Worm (Caenorhabditis elegans) whole organism, early embryonic: ENCODE results near the gene F47B8.8.

Source experiments
- B0310.2 ChIP-seq: sonication (generic microtip); optimal IDR thresholded peaks from 2 replicates; lab custom pipeline; 2016; ENCODE audit warnings: mild to moderate bottlenecking, missing genetic modification characterization, missing compliant biosample characterization
- ama-1 ChIP-seq: fragments of 150-350 bp; optimal IDR thresholded peaks from 2 replicates; lab custom pipeline; 2014
- ceh-13 ChIP-seq: fragments of 200-800 bp; sonication (Bioruptor generic); optimal IDR thresholded peaks from 2 replicates; lab custom pipeline; 2018; ENCODE audit warnings: mild to moderate bottlenecking, missing genetic modification characterization, missing compliant biosample characterization
- ets-7 ChIP-seq: sonication (generic microtip); optimal IDR thresholded peaks from 2 replicates; lab custom pipeline; 2016; ENCODE audit warnings: missing genotype, missing genetic modification characterization, missing compliant biosample characterization
- pes-1 ChIP-seq: fragments of 200-800 bp; sonication (Bioruptor generic); IDR thresholded peaks from 2 replicates; pipeline ENCODE4 v1.3.6; 2022; ENCODE audit warnings: missing genetic modification reagents, missing genetic modification characterization, missing compliant biosample characterization
- tbx-11 ChIP-seq: fragments of 200-800 bp; sonication (Bioruptor generic); IDR thresholded peaks from 2 replicates; pipeline ENCODE4 v1.3.6; 2022; ENCODE audit warnings: missing genetic modification characterization, missing compliant biosample characterization

DNA sequence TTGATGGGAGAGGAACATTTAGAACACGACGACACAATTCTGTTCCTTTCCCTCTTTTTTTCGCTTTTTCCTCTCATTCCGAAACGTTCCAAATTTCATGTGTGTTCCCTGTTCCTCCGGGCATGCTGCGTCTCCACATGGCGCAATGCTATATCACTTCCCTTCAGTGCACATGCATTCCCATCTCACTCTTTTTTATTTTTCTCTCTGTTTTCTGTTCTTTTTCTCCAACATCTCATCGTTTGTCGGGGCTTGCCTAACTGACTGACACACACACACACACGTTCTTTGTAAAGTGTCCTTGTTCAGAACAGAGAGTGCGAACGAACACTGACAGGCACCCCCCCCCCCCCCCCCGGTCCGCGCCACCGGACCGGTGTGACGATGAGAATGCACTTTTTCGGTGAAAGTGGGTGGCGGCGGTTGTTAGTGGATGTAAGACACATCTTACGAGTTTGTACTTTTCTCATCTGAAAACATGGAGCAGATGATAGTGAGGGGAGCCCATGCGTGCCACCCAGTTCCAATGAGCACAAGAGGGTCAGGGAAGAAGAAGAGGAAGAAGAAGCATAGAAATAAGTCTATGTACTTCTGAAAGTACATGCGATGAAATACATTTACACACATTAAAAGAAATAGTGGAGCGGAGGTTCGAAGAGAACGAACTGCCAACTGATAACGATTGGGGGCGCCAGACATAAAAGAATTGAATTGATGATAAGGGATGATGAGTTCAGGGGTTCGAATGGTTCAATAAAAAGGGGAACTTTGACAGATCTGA lies 36.9 kb downstream of the F47B8.8 start:
- TF ChIP-seq pes-1 (no peak), ama-1 (no peak), B0310.2 (tag; lab: Kevin White, UChicago) (no peak), ceh-13 (no peak), ets-7 (tag; lab: Kevin White, UChicago) (no peak), tbx-11 (GFP tag; lab: Robert Waterston, UW) (no peak)
